Fruit fly (Drosophila melanogaster): ENCODE results near the gene bwa.

DNA sequence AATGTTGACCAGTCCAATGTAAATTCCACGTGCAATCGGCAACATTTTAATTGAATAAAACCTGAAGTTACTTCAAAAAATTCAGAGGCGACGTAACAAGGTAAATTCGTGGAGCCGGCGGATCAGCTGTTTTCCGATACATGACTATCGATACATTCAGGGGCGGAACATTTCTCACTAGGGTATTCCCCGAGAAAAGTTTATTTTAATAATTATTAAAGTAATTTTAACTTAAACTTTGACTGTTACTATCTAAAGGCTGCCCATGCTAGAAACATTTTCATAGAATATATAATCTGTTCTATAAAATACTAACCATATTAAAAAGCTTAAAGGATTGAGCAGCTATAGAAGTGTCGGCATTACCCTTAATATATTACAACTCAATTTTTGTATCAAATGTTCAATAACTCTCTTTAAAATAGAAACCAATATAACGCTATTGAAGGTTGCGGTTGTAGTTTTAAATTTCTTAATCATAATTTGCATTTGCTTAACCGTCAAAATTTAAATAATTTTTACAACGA, 31.0 kb downstream of the bwa start, which contains the start of the genes mRpS18B and Kua:
- TF ChIP-seq psq (optimal IDR thresholded peaks at IDR 0.05) = no peak
- TF ChIP-seq ttk (optimal IDR thresholded peaks at IDR 0.05) = no peak
- no peak for TF ChIP-seq h (optimal IDR thresholded peaks at IDR 0.05)
- no peak for TF ChIP-seq insv (optimal IDR thresholded peaks at IDR 0.05)
